Worm (Caenorhabditis elegans): Measurements from ENCODE around the gene F52C9.5.

The F52C9.5 gene

DNA sequence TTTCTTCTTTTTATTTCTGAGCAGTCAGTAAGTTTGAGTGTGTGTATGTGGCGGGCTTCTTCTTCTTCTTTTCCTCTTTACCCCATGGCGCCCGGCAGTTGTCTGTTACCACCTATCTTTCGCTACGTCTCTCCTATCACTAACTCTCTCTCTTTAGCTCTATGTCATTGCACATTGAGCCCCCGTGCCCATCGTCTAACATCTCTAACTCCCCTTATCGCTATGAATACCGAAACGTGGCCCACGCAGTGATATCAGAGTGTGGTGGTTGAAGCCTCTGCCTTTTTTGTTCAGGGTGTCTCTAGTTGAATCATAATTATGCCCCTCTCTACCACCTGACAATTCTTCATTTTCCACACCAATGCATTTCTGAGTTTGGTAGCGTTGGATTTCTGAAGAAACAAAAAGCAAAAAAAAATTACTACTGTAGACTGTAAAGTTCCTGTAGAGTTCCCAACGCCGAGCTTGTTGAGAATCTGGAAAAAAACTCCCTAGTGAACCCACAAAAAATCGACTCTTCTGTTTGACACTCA is 32.6 kb downstream of the F52C9.5 start:
- TF ChIP-seq ceh-18 (tag; optimal IDR thresholded peaks at IDR 0.05) = peak; percentile 40
- no peak for TF ChIP-seq unc-42 (tag; optimal IDR thresholded peaks at IDR 0.05)
- TF ChIP-seq elt-4 (tag; optimal IDR thresholded peaks at IDR 0.05) = peak; percentile 47

DNA sequence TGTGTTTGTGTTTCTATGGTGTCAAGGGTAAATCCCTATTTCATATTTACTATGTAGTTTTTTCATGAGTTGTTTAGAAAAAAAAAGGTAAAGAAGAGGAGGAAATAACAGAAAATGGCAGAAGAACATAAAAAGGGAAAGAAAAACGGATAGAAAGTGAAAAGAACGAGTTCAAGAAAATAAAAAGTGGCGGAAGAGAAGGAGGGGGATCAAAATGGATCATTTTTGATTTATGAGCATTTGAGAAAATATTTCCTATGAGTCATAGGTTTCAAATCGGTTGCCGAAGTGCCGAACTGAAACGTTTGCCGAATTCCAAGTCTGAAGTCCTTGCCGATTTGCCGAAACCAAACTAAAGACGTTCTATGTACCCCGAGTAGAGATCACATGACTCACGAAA is 36.8 kb downstream of the F52C9.5 start:
- TF ChIP-seq dve-1 (tag; optimal IDR thresholded peaks at IDR 0.05) = no peak
- TF ChIP-seq hlh-6 (tag; optimal IDR thresholded peaks at IDR 0.05) = no peak
- no peak for TF ChIP-seq fkh-10 (GFP tag; optimal IDR thresholded peaks at IDR 0.05)
- TF ChIP-seq unc-55 (GFP tag; optimal IDR thresholded peaks at IDR 0.05) = no peak
- no peak for TF ChIP-seq sox-4 (tag; optimal IDR thresholded peaks at IDR 0.05)
- TF ChIP-seq ama-1 (optimal IDR thresholded peaks at IDR 0.05) = no peak

DNA sequence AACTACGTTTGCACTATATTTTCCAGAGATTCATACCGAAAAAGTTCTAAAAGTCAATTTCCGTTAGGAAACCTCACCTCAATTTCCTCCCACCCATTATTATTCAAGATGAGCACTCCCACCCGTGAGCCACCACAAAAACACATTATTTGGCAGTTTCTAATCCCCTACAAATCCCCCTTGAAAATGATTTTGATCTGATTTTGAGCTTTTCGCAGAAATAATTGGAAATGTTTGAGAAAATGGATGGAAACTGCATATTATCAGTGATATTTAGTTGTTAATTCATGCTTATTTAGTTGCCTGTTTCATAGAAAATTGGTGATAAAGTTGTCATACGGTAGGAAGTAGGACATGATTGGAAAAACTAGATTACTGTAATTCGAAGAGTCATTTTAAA is 38.5 kb downstream of the F52C9.5 start:
- TF ChIP-seq npax-4 (tag; optimal IDR thresholded peaks at IDR 0.05) (no peak), tbx-2 (tag; optimal IDR thresholded peaks at IDR 0.05) (no peak), nfya-1 (tag; optimal IDR thresholded peaks at IDR 0.05) (no peak), Y22D7AL.16 (tag; optimal IDR thresholded peaks at IDR 0.05) (no peak), ceh-6 (GFP tag; optimal IDR thresholded peaks at IDR 0.05) (no peak), ahr-1 (tag; optimal IDR thresholded peaks at IDR 0.05) (no peak)

DNA sequence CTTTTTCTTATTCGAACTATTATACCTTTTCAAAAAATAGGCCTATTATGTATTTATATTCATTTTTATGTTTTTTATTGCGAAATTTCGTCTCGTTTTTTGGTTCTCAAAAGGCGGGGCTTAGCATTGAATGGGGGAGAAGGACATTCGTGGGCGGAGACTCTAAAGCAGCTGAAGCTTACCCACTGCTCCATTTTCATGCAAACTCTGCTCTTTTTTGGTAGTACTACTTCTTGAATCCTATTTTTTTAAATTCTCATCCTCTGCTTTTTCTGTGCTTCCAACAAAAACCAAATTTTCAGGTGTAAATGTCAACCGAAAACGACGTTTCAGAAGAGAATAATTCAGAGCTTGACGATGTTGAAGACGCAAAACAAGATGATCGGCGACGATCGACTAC is 39.4 kb downstream of the F52C9.5 start, which contains the start of gene ZK121.2:
ZK121.2 (plus strand) TSS at position 301 of the 400 bp plus-strand sequence.
- no peak for TF ChIP-seq ceh-9 (tag; optimal IDR thresholded peaks at IDR 0.05)
- no peak for TF ChIP-seq ceh-30 (tag; optimal IDR thresholded peaks at IDR 0.05)
- no peak for TF ChIP-seq K09A11.1 (tag; optimal IDR thresholded peaks at IDR 0.05; ENCODE audit: insufficient read depth)
- no peak for TF ChIP-seq ceh-14 (tag; optimal IDR thresholded peaks at IDR 0.05)
- TF ChIP-seq C08G9.2 (tag; optimal IDR thresholded peaks at IDR 0.05) = no peak
- TF ChIP-seq odd-2 (tag; optimal IDR thresholded peaks at IDR 0.05) = no peak
- TF ChIP-seq tbx-7 (tag; optimal IDR thresholded peaks at IDR 0.05) = no peak
- TF ChIP-seq fax-1 (tag; optimal IDR thresholded peaks at IDR 0.05) = no peak
- TF ChIP-seq elt-4 (tag; optimal IDR thresholded peaks at IDR 0.05) = no peak
- TF ChIP-seq zip-5 (tag; optimal IDR thresholded peaks at IDR 0.05) = no peak
- TF ChIP-seq sox-4 (tag; optimal IDR thresholded peaks at IDR 0.05) = no peak
- TF ChIP-seq ets-4 (tag; optimal IDR thresholded peaks at IDR 0.05) = no peak

DNA sequence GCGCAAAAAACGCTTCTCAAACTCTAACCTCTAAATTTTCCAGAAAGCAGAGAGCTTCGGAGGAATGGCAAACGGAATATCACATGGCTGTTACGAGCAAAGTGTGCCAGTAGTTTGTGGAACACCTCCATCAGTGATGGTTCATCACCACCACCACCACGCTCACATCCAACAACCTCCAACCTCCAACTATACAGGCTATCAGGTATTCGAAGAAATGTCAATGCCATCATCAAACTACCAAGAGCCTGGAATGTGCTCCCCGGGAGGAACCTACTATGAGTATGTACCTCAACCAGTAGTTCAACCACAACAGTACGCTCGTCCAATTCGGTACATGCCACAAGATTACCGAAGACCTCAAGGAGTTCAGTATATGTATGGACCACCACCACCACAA is 41.5 kb downstream of the F52C9.5 start:
- TF ChIP-seq ets-4 (tag; optimal IDR thresholded peaks at IDR 0.05) = no peak

DNA sequence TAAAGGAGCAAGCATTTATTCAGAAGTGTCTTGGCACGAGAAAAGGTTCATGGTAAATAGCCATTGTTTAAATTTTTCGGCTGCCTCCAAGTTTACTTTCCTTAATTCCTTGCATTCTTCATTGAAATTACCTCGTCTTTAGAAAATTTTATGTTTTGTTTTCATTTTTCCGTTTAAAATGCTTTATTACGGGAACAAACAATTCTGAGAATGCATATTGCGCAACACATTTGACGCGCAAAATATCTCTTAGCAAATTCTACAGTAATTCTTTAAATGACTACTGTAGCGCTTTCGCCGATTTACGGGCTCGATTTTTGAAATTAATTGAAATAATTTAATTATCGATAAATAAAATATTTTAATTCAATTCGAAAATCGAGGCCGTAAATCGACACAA is 42.5 kb downstream of the F52C9.5 start:
- TF ChIP-seq elt-4 (tag; optimal IDR thresholded peaks at IDR 0.05) (no peak), eyg-1 (tag; optimal IDR thresholded peaks at IDR 0.05) (no peak), pax-1 (tag; optimal IDR thresholded peaks at IDR 0.05) (no peak), tbx-7 (tag; optimal IDR thresholded peaks at IDR 0.05) (no peak), K09A11.1 (tag; optimal IDR thresholded peaks at IDR 0.05; ENCODE audit: insufficient read depth) (no peak), ztf-16 (tag; optimal IDR thresholded peaks at IDR 0.05) (no peak), nhr-11 (tag; optimal IDR thresholded peaks at IDR 0.05) (no peak), ceh-14 (tag; optimal IDR thresholded peaks at IDR 0.05) (no peak), ref-2 (tag; optimal IDR thresholded peaks at IDR 0.05) (no peak), fkh-10 (GFP tag; optimal IDR thresholded peaks at IDR 0.05) (no peak), C38D4.7 (GFP tag; optimal IDR thresholded peaks at IDR 0.05) (no peak)

DNA sequence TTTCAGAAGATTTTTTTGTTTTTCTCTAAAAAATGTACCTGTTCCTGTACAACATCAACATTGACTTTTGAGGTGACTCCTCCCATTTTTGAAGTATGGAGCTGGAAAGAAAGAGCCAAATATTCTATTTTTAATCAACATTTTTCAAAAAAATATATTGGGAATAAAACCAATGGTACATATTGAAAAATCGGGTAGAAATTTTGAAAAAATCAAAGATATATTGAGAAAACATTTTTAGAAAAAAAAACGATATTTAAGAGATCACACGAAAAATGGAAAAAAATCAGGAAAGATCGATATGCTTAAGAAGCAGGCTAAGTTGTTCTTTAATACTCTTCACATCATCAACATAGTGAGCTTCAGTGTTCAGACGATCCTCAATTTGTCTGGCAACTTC is 44.0 kb downstream of the F52C9.5 start, which contains the start of gene glrx-21:
glrx-21 (minus strand) TSS at position 101 of the 400 bp plus-strand sequence.
- TF ChIP-seq ceh-6 (GFP tag; optimal IDR thresholded peaks at IDR 0.05) (no peak), pha-4 (tag; optimal IDR thresholded peaks at IDR 0.05) (no peak), pqm-1 (tag; optimal IDR thresholded peaks at IDR 0.05) (no peak), ceh-22 (tag; optimal IDR thresholded peaks at IDR 0.05) (no peak), tbx-7 (tag; optimal IDR thresholded peaks at IDR 0.05) (no peak), ceh-19 (GFP tag; optimal IDR thresholded peaks at IDR 0.05) (no peak), pha-2 (tag; optimal IDR thresholded peaks at IDR 0.05) (no peak), pax-1 (tag; optimal IDR thresholded peaks at IDR 0.05) (no peak), hlh-30 (tag; optimal IDR thresholded peaks at IDR 0.05; ENCODE audit: insufficient read depth) (no peak), pag-3 (tag; optimal IDR thresholded peaks at IDR 0.05; ENCODE audit: borderline replicate concordance) (no peak), fax-1 (tag; optimal IDR thresholded peaks at IDR 0.05) (no peak), sox-2 (GFP tag; IDR thresholded peaks at IDR 0.05) (no peak), pros-1 (tag; optimal IDR thresholded peaks at IDR 0.05) (no peak), dmd-4 (tag; optimal IDR thresholded peaks at IDR 0.05; ENCODE audit: borderline replicate concordance) (no peak), ama-1 (optimal IDR thresholded peaks at IDR 0.05) (no peak)
